Worm (Caenorhabditis elegans): ENCODE data around the gene eif-2Bgamma.

DNA sequence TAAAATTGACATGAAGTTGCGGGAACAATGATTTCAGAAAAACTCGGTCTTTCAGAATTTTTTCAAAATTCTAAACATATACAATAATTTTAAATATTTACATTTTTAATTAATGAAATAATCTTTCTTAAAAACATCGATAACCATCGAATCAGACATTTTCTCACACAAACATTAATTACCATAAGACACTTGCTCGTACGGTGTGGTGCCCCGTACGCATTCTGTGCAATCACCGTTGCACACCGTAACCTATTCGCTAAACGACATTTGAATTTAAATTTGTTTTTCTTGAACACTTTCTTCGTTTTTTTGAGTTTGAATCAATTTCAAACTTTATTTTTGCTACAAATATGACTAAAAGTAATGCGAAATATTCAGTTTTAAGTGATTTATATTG is 43.7 kb downstream of the eif-2Bgamma start:
- TF ChIP-seq nhr-19 (GFP tag; conservative IDR thresholded peaks at IDR 0.05) (no peak), unc-62 (GFP tag; optimal IDR thresholded peaks at IDR 0.05) (no peak)

Measured in whole organism, L1 larva.